Worm (Caenorhabditis elegans) whole organism, midembryonic: Measurements from ENCODE around the gene ceh-76.

Experiments
- T22C8.4 ChIP-seq: fragments of 200-800 bp; sonication (Bioruptor generic); IDR thresholded peaks from 2 replicates; pipeline ENCODE4 v1.3.6; 2022; ENCODE audit warnings: missing genetic modification characterization, missing compliant biosample characterization
- cog-1 ChIP-seq: sonication (generic microtip); optimal IDR thresholded peaks from 2 replicates; lab custom pipeline; 2016; ENCODE audit warnings: missing genetic modification characterization, missing compliant biosample characterization
- ref-1 ChIP-seq: fragments of 200-800 bp; sonication (Bioruptor generic); conservative IDR thresholded peaks from 2 replicates; pipeline ENCODE4 v1.3.6; 2022; ENCODE audit warnings: missing genetic modification reagents, missing genetic modification characterization, missing compliant biosample characterization
- tab-1 ChIP-seq: fragments of 200-800 bp; sonication (Bioruptor generic); IDR thresholded peaks from 2 replicates; pipeline ENCODE4 v1.3.6; 2022; ENCODE audit warnings: missing genetic modification characterization, missing compliant biosample characterization
- ztf-23 ChIP-seq: fragments of 200-800 bp; sonication (Bioruptor generic); IDR thresholded peaks from 2 replicates; pipeline ENCODE4 v1.3.6; 2022; ENCODE audit warnings: missing genetic modification reagents, missing genetic modification characterization, missing compliant biosample characterization
- ztf-29 ChIP-seq: fragments of 200-800 bp; sonication (Bioruptor generic); IDR thresholded peaks from 2 replicates; pipeline ENCODE4 v1.3.6; 2022; ENCODE audit warnings: missing genetic modification reagents, missing genetic modification characterization, missing compliant biosample characterization

- TF ChIP-seq ztf-23, result no peak
- TF ChIP-seq tab-1, result no peak
- TF ChIP-seq ztf-29 (GFP tag; lab: Robert Waterston, UW), result no peak
- no peak for TF ChIP-seq ref-1
- no peak for TF ChIP-seq T22C8.4 (GFP tag; lab: Robert Waterston, UW)
- no peak for TF ChIP-seq cog-1 (tag; lab: Kevin White, UChicago)
Measured at ce11 chrV:8031121-8031520, 36.7 kb upstream of the ceh-76 start, which contains the start of gene vars-1.
